Fruit fly (Drosophila melanogaster): ENCODE measurements around the gene Atg4a.

Atg4a gene

dm6 chr2L:1075753-1076152 lies 5.0 kb upstream of the Atg4a start (continued):
- TF ChIP-seq Sox102F (GFP tag; optimal IDR thresholded peaks at IDR 0.05): peak; percentile 55
- TF ChIP-seq Ets96B (tag; optimal IDR thresholded peaks at IDR 0.05): peak; percentile 48
- TF ChIP-seq CG10631 (GFP tag; optimal IDR thresholded peaks at IDR 0.05): no peak
- peak; percentile 69 for TF ChIP-seq esn (GFP tag; optimal IDR thresholded peaks at IDR 0.05)
- TF ChIP-seq CG8119 (GFP tag; IDR thresholded peaks at IDR 0.05): peak; percentile 88
- TF ChIP-seq dsx (GFP tag; optimal IDR thresholded peaks at IDR 0.05; ENCODE audit: poor library complexity, severe bottlenecking): no peak
- TF ChIP-seq CG7368 (GFP tag; optimal IDR thresholded peaks at IDR 0.05): peak; percentile 41
- TF ChIP-seq CG31627 (GFP tag; optimal IDR thresholded peaks at IDR 0.05): peak; percentile 77
- TF ChIP-seq pdm3 (GFP tag; optimal IDR thresholded peaks at IDR 0.05): peak; percentile 84
- peak; percentile 81 for TF ChIP-seq Hr39 (GFP tag; optimal IDR thresholded peaks at IDR 0.05)
- peak; percentile 32 for TF ChIP-seq CG10669 (GFP tag; optimal IDR thresholded peaks at IDR 0.05)
- TF ChIP-seq OdsH (GFP tag; optimal IDR thresholded peaks at IDR 0.05): no peak
- TF ChIP-seq vri (GFP tag; optimal IDR thresholded peaks at IDR 0.05): peak; percentile 38
- TF ChIP-seq net (GFP tag; optimal IDR thresholded peaks at IDR 0.05): peak; percentile 61
- peak; percentile 64 for TF ChIP-seq achi (GFP tag; optimal IDR thresholded peaks at IDR 0.05)
- TF ChIP-seq fd85E (GFP tag; optimal IDR thresholded peaks at IDR 0.05): no peak
- peak; percentile 90 for TF ChIP-seq CG6163 (GFP tag; IDR thresholded peaks at IDR 0.05)

DNA sequence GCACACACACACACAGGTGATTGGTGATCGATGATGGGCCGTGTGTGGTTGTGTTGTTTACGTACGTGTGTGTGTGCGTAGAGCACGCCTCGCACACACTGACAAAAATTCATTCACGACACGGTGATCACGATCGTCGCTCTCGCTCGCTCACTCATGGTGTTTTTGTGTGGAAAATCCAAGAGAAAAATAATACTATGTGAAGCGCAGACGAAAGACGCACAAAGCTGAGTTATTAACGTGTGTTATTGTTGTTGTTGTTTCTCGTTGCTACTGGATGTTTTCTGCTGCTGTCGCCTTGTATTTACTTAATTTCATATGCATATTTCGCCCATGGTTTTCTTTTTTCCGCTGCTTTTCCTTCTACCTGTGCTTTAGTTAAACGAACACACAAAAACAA lies 3.7 kb upstream of the Atg4a start:
- no peak for TF ChIP-seq CG9139 (GFP tag; optimal IDR thresholded peaks at IDR 0.05)
- TF ChIP-seq ss (GFP tag; optimal IDR thresholded peaks at IDR 0.05): no peak
- no peak for TF ChIP-seq Ets21C (GFP tag; optimal IDR thresholded peaks at IDR 0.05)
- no peak for TF ChIP-seq Hr38 (GFP tag; optimal IDR thresholded peaks at IDR 0.05)
- peak; percentile 59 for TF ChIP-seq svp (GFP tag)
- TF ChIP-seq vri (GFP tag; optimal IDR thresholded peaks at IDR 0.05): no peak
- TF ChIP-seq fkh (GFP tag; optimal IDR thresholded peaks at IDR 0.05): peak; percentile 93
- TF ChIP-seq Eip93F (GFP tag; optimal IDR thresholded peaks at IDR 0.05): no peak
- TF ChIP-seq Sox15 (GFP tag; optimal IDR thresholded peaks at IDR 0.05): no peak
- TF ChIP-seq dsx (GFP tag; optimal IDR thresholded peaks at IDR 0.05; ENCODE audit: poor library complexity, severe bottlenecking): no peak
- no peak for TF ChIP-seq CG7368 (GFP tag; optimal IDR thresholded peaks at IDR 0.05)
- TF ChIP-seq CG6163 (GFP tag; IDR thresholded peaks at IDR 0.05): peak; percentile 53; the same call in 1 of the 3 replicates
- no peak for TF ChIP-seq eg (GFP tag; IDR thresholded peaks at IDR 0.05)
- no peak for TF ChIP-seq CG31627 (GFP tag; optimal IDR thresholded peaks at IDR 0.05)
- TF ChIP-seq Eip75B (GFP tag; optimal IDR thresholded peaks at IDR 0.05): no peak
- no peak for TF ChIP-seq CG11902 (GFP tag; optimal IDR thresholded peaks at IDR 0.05)
- TF ChIP-seq CG32006 (GFP tag; optimal IDR thresholded peaks at IDR 0.05): no peak
- TF ChIP-seq Hr4 (GFP tag; optimal IDR thresholded peaks at IDR 0.05): no peak
- TF ChIP-seq Sox14 (GFP tag; optimal IDR thresholded peaks at IDR 0.05): peak; percentile 38
- no peak for TF ChIP-seq spab (GFP tag; optimal IDR thresholded peaks at IDR 0.05)
- no peak for TF ChIP-seq CG4318 (GFP tag; optimal IDR thresholded peaks at IDR 0.05)
- TF ChIP-seq CG3032 (tag; optimal IDR thresholded peaks at IDR 0.05): no peak

- TF ChIP-seq CG1621 (tag; optimal IDR thresholded peaks at IDR 0.05): peak; percentile 76
- peak; percentile 2 to 45 for TF ChIP-seq ss (GFP tag; optimal IDR thresholded peaks at IDR 0.05)
- peak; percentile 34; the same call in 1 of the 2 replicates for TF ChIP-seq CG15336 (GFP tag; IDR thresholded peaks at IDR 0.05)
- peak; percentile 8 for TF ChIP-seq CG16779 (tag; optimal IDR thresholded peaks at IDR 0.05)
- TF ChIP-seq Eip78C (GFP tag): peak; percentile 86
- TF ChIP-seq fd59A (GFP tag; optimal IDR thresholded peaks at IDR 0.05): no peak
- TF ChIP-seq Sox14 (GFP tag; optimal IDR thresholded peaks at IDR 0.05): peak; percentile 13
- TF ChIP-seq Ets96B (tag; optimal IDR thresholded peaks at IDR 0.05): no peak
- peak; percentile 25 for TF ChIP-seq lz (GFP tag; optimal IDR thresholded peaks at IDR 0.05)
- TF ChIP-seq CG3919 (GFP tag; optimal IDR thresholded peaks at IDR 0.05): peak; percentile 29
- TF ChIP-seq CG6163 (GFP tag; IDR thresholded peaks at IDR 0.05): peak; percentile 8; the same call in 1 of the 3 replicates
- peak; percentile 29 for TF ChIP-seq CG6808 (GFP tag; optimal IDR thresholded peaks at IDR 0.05)
- peak; percentile 49 for TF ChIP-seq CG6854 (GFP tag; optimal IDR thresholded peaks at IDR 0.05)
- TF ChIP-seq net (GFP tag; optimal IDR thresholded peaks at IDR 0.05): peak; percentile 22
- TF ChIP-seq fd85E (GFP tag; optimal IDR thresholded peaks at IDR 0.05): peak; percentile 10
- peak; percentile 13 for TF ChIP-seq cyc (GFP tag; optimal IDR thresholded peaks at IDR 0.05)
- TF ChIP-seq topi (GFP tag; optimal IDR thresholded peaks at IDR 0.05): peak; percentile 20
- no peak for TF ChIP-seq Lpt (GFP tag; optimal IDR thresholded peaks at IDR 0.05)
- peak; percentile 3 for TF ChIP-seq CG3032 (tag; optimal IDR thresholded peaks at IDR 0.05)
- TF ChIP-seq dsx (GFP tag; optimal IDR thresholded peaks at IDR 0.05; ENCODE audit: poor library complexity, severe bottlenecking): peak; percentile 24
- no peak for TF ChIP-seq CG9139 (GFP tag; optimal IDR thresholded peaks at IDR 0.05)
- TF ChIP-seq esn (GFP tag; optimal IDR thresholded peaks at IDR 0.05): peak; percentile 36
- TF ChIP-seq pdm3 (GFP tag; optimal IDR thresholded peaks at IDR 0.05): no peak
These were observed 3.2 kb upstream of the Atg4a start, which contains the start of the genes S and ast for dm6 chr2L:1077469-1077993. Gene S, minus strand, starts transcription at chr2L:1077815. Gene ast, plus strand, starts transcription at chr2L:1077948.

All from whole organism, prepupa.